Fruit fly (Drosophila melanogaster) whole organism: ENCODE results near the gene CG15537.

Experiments
- CG8478 ChIP-seq: fragments of >200 bp; optimal IDR thresholded peaks from 2 replicates; lab custom pipeline; 2018; ENCODE audit warnings: inconsistent platforms
- EcR ChIP-seq, 2 experiments: fragments of >200 bp; optimal IDR thresholded peaks; 2 replicates each; lab custom pipeline; 2017; ENCODE audit warnings: missing biosample characterization in 2 of 2, missing genetic modification characterization in 2 of 2, missing genetic modification reagents in 2 of 2
- pan ChIP-seq: fragments of >200 bp; optimal IDR thresholded peaks from 2 replicates; lab custom pipeline; 2017
- psq ChIP-seq: fragments of >200 bp; optimal IDR thresholded peaks from 2 replicates; lab custom pipeline; 2017
- usp ChIP-seq: fragments of >200 bp; optimal IDR thresholded peaks from 2 replicates; lab custom pipeline; 2017; ENCODE audit warnings: missing biosample characterization, missing genetic modification characterization, mixed read lengths

DNA sequence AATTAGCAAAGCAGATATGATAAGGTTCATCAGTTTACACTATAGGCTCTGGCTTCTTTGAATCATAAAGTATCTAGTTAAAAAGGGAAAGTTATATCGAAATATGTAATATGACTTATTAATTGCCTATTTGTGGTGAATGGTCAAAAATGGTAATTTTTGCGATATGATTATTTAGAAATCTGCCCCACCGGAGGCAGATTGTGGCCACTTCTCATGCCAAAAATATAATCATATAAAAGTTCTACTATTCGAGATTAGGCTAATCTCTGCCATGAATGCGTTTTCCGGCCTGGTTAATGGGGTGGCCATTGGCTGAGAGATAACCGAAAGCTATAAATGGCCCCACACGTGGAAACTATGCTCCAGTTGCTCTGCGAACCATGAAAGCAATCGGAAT, 14.9 kb downstream of the CG15537 start, which contains the start of gene CG15533:
- TF ChIP-seq pan = no peak
- TF ChIP-seq psq = no peak
- no peak for TF ChIP-seq CG8478
- no peak for TF ChIP-seq usp (GFP tag; lab: Kevin White, UChicago)
- no peak for TF ChIP-seq EcR (GFP tag; optimal IDR thresholded peaks at IDR 0.05; lab: Kevin White, UChicago)
